Fruit fly (Drosophila melanogaster) whole organism, wandering third instar larva: ENCODE data around the gene DIP-alpha.
A peak's percentile ranks its signal among the peaks of the same experiment; 100 is the strongest.

Experiments
- CG9705 ChIP-seq: fragments of 200-800 bp; sonication (Bioruptor generic); optimal IDR thresholded peaks from 2 replicates; lab custom pipeline; 2018; ENCODE audit warnings: missing biosample characterization, mild to moderate bottlenecking, missing genetic modification characterization
- Dif ChIP-seq: fragments of 200-275, 200-300 bp; sonication (Bioruptor generic); optimal IDR thresholded peaks from 2 replicates; lab custom pipeline; 2018; ENCODE audit warnings: missing biosample characterization, missing genetic modification characterization; ENCODE audit not compliant: partially characterized antibody
- GATAd ChIP-seq: sonication (Bioruptor generic); optimal IDR thresholded peaks from 2 replicates; lab custom pipeline; 2016; ENCODE audit warnings: missing biosample characterization, missing genetic modification characterization
- OdsH ChIP-seq: fragments of 200-800 bp; sonication (Bioruptor generic); optimal IDR thresholded peaks from 2 replicates; lab custom pipeline; 2016; ENCODE audit warnings: missing biosample characterization, mild to moderate bottlenecking, missing genetic modification characterization
- dmrt93B ChIP-seq: fragments of 200-800 bp; sonication (Bioruptor generic); optimal IDR thresholded peaks from 2 replicates; lab custom pipeline; 2018; ENCODE audit warnings: missing biosample characterization, mild to moderate bottlenecking, missing genetic modification characterization
- h ChIP-seq: fragments of 200-800 bp; sonication (Bioruptor generic); optimal IDR thresholded peaks from 3 replicates; lab custom pipeline; 2016; ENCODE audit warnings: missing biosample characterization, mild to moderate bottlenecking, missing genetic modification characterization
- tai ChIP-seq: sonication (Bioruptor generic); optimal IDR thresholded peaks from 2 replicates; lab custom pipeline; 2016; ENCODE audit warnings: missing biosample characterization, missing genetic modification characterization

DNA sequence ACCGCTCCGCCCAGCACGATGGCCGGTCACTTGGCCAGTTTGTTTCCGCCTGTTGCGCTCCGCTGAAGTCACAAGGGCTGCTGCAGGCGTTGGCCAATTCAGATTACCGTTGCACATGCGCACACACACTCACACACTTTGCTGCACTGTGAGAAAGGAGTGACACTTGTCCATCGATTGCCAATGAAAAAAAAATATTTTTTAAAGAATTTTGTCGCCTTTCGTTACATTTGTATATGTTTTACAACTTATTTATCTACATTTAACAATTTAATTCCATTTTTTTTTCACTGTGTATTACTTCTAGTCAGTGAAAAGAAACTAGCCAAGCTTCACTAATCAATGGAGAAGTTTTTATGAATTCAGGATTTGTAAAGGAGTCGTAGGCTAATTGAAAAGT lies 95.4 kb downstream of the DIP-alpha start:
- TF ChIP-seq GATAd (no peak), h (GFP tag; lab: Kevin White, UChicago) (peak; percentile 69), Dif (GFP tag; lab: Kevin White, UChicago) (no peak), OdsH (peak; percentile 27), dmrt93B (GFP tag; lab: Kevin White, UChicago) (peak; percentile 22), CG9705 (GFP tag; lab: Kevin White, UChicago) (no peak), tai (GFP tag; lab: Kevin White, UChicago) (no peak)
